Fruit fly (Drosophila melanogaster) whole organism, embryonic: ENCODE data around the gene CG45100.
A peak's percentile ranks its signal among the peaks of the same experiment; 100 is the strongest.

Experiments
- ATbp ChIP-seq: fragments of 200-800 bp; sonication (Bioruptor generic); optimal IDR thresholded peaks from 2 replicates; lab custom pipeline; 2017; ENCODE audit warnings: missing biosample characterization, mild to moderate bottlenecking, missing genetic modification characterization, missing genetic modification reagents
- Abd-B ChIP-seq: fragments of 200-800 bp; sonication (Bioruptor generic); optimal IDR thresholded peaks from 2 replicates; lab custom pipeline; 2018; ENCODE audit warnings: missing biosample characterization, mild to moderate bottlenecking, missing genetic modification characterization, moderate library complexity
- Atf6 ChIP-seq: fragments of 200-800 bp; sonication (Bioruptor generic); IDR thresholded peaks from 2 replicates; pipeline ENCODE4 v1.3.6; 2022; ENCODE audit warnings: missing biosample characterization, missing genetic modification characterization
- BtbVII ChIP-seq: fragments of 200-800 bp; sonication (Bioruptor generic); optimal IDR thresholded peaks from 3 replicates; lab custom pipeline; 2017; ENCODE audit warnings: missing biosample characterization, mild to moderate bottlenecking, missing genetic modification characterization
- CG11560 ChIP-seq: fragments of 200-800 bp; sonication (Bioruptor generic); IDR thresholded peaks from 3 replicates; pipeline ENCODE4 v1.3.6; 2022; ENCODE audit warnings: missing biosample characterization, missing genetic modification characterization
- CG12104 ChIP-seq: fragments of 200-800 bp; sonication (Bioruptor generic); optimal IDR thresholded peaks from 3 replicates; lab custom pipeline; 2016; ENCODE audit warnings: missing biosample characterization, missing genetic modification characterization
- CG15479 ChIP-seq: fragments of 200-800 bp; sonication (Bioruptor generic); optimal IDR thresholded peaks from 3 replicates; lab custom pipeline; 2019; ENCODE audit warnings: missing biosample characterization, mild to moderate bottlenecking, missing genetic modification characterization, moderate library complexity
- CG1603 ChIP-seq: fragments of 200-800 bp; sonication (Bioruptor generic); optimal IDR thresholded peaks from 2 replicates; lab custom pipeline; 2019; ENCODE audit warnings: missing biosample characterization, mild to moderate bottlenecking, missing genetic modification characterization, moderate library complexity
- CG1647 ChIP-seq: fragments of 200-800 bp; sonication (Bioruptor generic); optimal IDR thresholded peaks from 3 replicates; lab custom pipeline; 2016; ENCODE audit warnings: missing biosample characterization, missing genetic modification characterization
- CG16815 ChIP-seq: fragments of 200-800 bp; sonication (Bioruptor generic); optimal IDR thresholded peaks from 3 replicates; lab custom pipeline; 2017; ENCODE audit warnings: missing biosample characterization, mild to moderate bottlenecking, missing genetic modification characterization
- CG18011 ChIP-seq: fragments of 200-800 bp; sonication (Bioruptor generic); optimal IDR thresholded peaks from 2 replicates; lab custom pipeline; 2017; ENCODE audit warnings: missing biosample characterization, missing genetic modification characterization, mild to moderate bottlenecking, moderate library complexity, missing genotype
- CG18599 ChIP-seq: fragments of 200-800 bp; sonication (Bioruptor generic); optimal IDR thresholded peaks from 3 replicates; lab custom pipeline; 2017; ENCODE audit warnings: missing biosample characterization, missing genetic modification characterization, mild to moderate bottlenecking, moderate library complexity, missing genetic modification reagents
- CG18764 ChIP-seq: fragments of 200-800 bp; sonication (Bioruptor generic); optimal IDR thresholded peaks from 3 replicates; lab custom pipeline; 2016; ENCODE audit warnings: missing biosample characterization, missing genetic modification characterization
- CG2120 ChIP-seq: fragments of 200-800 bp; sonication (Bioruptor generic); optimal IDR thresholded peaks from 3 replicates; lab custom pipeline; 2016; ENCODE audit warnings: missing biosample characterization, missing genetic modification characterization
- CG31224 ChIP-seq: fragments of 200-800 bp; sonication (Bioruptor generic); IDR thresholded peaks from 2 replicates; pipeline ENCODE4 v1.3.6; 2022; ENCODE audit warnings: missing biosample characterization, missing genetic modification characterization
- CG4328 ChIP-seq: fragments of 200-800 bp; sonication (Bioruptor generic); optimal IDR thresholded peaks from 3 replicates; lab custom pipeline; 2017; ENCODE audit warnings: missing biosample characterization, missing genetic modification reagents, missing genetic modification characterization
- CG4707 ChIP-seq: fragments of 200-800 bp; sonication (Bioruptor generic); optimal IDR thresholded peaks from 2 replicates; lab custom pipeline; 2018; ENCODE audit warnings: missing biosample characterization, mild to moderate bottlenecking, missing genetic modification characterization, moderate library complexity
- CG7839 ChIP-seq: fragments of 200-800 bp; sonication (Bioruptor generic); optimal IDR thresholded peaks from 3 replicates; lab custom pipeline; 2018; ENCODE audit warnings: missing biosample characterization, mild to moderate bottlenecking, missing genetic modification characterization, moderate library complexity
- CG8478 ChIP-seq: fragments of >200 bp; optimal IDR thresholded peaks from 2 replicates; lab custom pipeline; 2018
- CG9932 ChIP-seq: fragments of 200-800 bp; sonication (Bioruptor generic); IDR thresholded peaks from 2 replicates; pipeline ENCODE4 v1.3.6; 2022; ENCODE audit warnings: missing biosample characterization, missing genetic modification characterization
- Camta ChIP-seq: fragments of 200-800 bp; sonication (Bioruptor generic); optimal IDR thresholded peaks from 2 replicates; lab custom pipeline; 2016; ENCODE audit warnings: missing biosample characterization, missing genetic modification characterization
- CkIIα-i1 ChIP-seq: fragments of 200-800 bp; sonication (Bioruptor generic); IDR thresholded peaks from 2 replicates; pipeline ENCODE4 v1.3.6; 2022; ENCODE audit warnings: missing biosample characterization, missing genetic modification characterization
- D19B ChIP-seq: fragments of 200-800 bp; sonication (Bioruptor generic); optimal IDR thresholded peaks from 2 replicates; lab custom pipeline; 2017; ENCODE audit warnings: missing biosample characterization, mild to moderate bottlenecking, missing genetic modification characterization
- Dek ChIP-seq: fragments of 200-800 bp; sonication (Bioruptor generic); optimal IDR thresholded peaks from 3 replicates; lab custom pipeline; 2019; ENCODE audit warnings: missing biosample characterization, mild to moderate bottlenecking, missing genetic modification characterization, moderate library complexity
- Dfd ChIP-seq, 2 experiments: fragments of >200 bp; optimal IDR thresholded peaks; 2 replicates each; lab custom pipeline; 2017; ENCODE audit warnings: missing biosample characterization in 2 of 2, missing genetic modification characterization in 2 of 2
- Dip2 ChIP-seq: fragments of 200-800 bp; sonication (Bioruptor generic); IDR thresholded peaks from 2 replicates; pipeline ENCODE4 v1.3.6; 2022; ENCODE audit warnings: missing biosample characterization, missing genetic modification characterization
- H15 ChIP-seq: fragments of 200-800 bp; sonication (Bioruptor generic); IDR thresholded peaks from 3 replicates; pipeline ENCODE4 v1.3.6; 2022; ENCODE audit warnings: missing biosample characterization, missing genetic modification characterization
- HHEX ChIP-seq: fragments of 200-800 bp; sonication (Bioruptor generic); optimal IDR thresholded peaks from 3 replicates; lab custom pipeline; 2017; ENCODE audit warnings: missing biosample characterization, mild to moderate bottlenecking, missing genetic modification characterization, missing genetic modification reagents
- Hr78 ChIP-seq, 2 experiments: fragments of 200-800 bp in 1 of 2; fragments of >200 bp in 1 of 2; sonication (Bioruptor generic) in 1 of 2; optimal IDR thresholded peaks; 2 replicates each; lab custom pipeline; 2017 to 2019; ENCODE audit warnings: missing biosample characterization in 2 of 2, missing genetic modification characterization in 2 of 2, mild to moderate bottlenecking in 1 of 2, moderate library complexity in 1 of 2
- MBD-R2 ChIP-seq: fragments of 200-800 bp; sonication (Bioruptor generic); IDR thresholded peaks from 2 replicates; pipeline ENCODE4 v1.3.6; 2022; ENCODE audit warnings: missing biosample characterization, missing genetic modification characterization
- MESR4 ChIP-seq: fragments of 200-800 bp; sonication (Bioruptor generic); optimal IDR thresholded peaks from 2 replicates; lab custom pipeline; 2018; ENCODE audit warnings: missing biosample characterization, mild to moderate bottlenecking, missing genetic modification characterization, moderate library complexity
- Mes4 ChIP-seq: fragments of 200-800 bp; sonication (Bioruptor generic); optimal IDR thresholded peaks from 2 replicates; lab custom pipeline; 2016; ENCODE audit warnings: missing biosample characterization, missing genetic modification characterization
- NC2α ChIP-seq: fragments of 200-800 bp; sonication (Bioruptor generic); optimal IDR thresholded peaks from 2 replicates; lab custom pipeline; 2016; ENCODE audit warnings: missing biosample characterization, missing genetic modification characterization
- NC2β ChIP-seq: fragments of 200-800 bp; sonication (Bioruptor generic); optimal IDR thresholded peaks from 2 replicates; lab custom pipeline; 2016; ENCODE audit warnings: missing biosample characterization, missing genetic modification characterization
- Usf ChIP-seq: fragments of 200-800 bp; sonication (Bioruptor generic); optimal IDR thresholded peaks from 2 replicates; lab custom pipeline; 2017; ENCODE audit warnings: missing genotype, missing biosample characterization, missing genetic modification characterization
- amos ChIP-seq: fragments of 200-800 bp; sonication (Bioruptor generic); IDR thresholded peaks from 2 replicates; pipeline ENCODE4 v1.3.6; 2022; ENCODE audit warnings: missing biosample characterization, missing genetic modification characterization; ENCODE audit not compliant: partially characterized antibody
- dati ChIP-seq: fragments of 200-800 bp; sonication (Bioruptor generic); IDR thresholded peaks from 2 replicates; pipeline ENCODE4 v1.3.6; 2022; ENCODE audit warnings: missing biosample characterization, missing genetic modification characterization
- gcm ChIP-seq: fragments of 200-800 bp; sonication (Bioruptor generic); optimal IDR thresholded peaks from 2 replicates; lab custom pipeline; 2019; ENCODE audit warnings: missing biosample characterization, mild to moderate bottlenecking, missing genetic modification characterization, moderate library complexity
- gem ChIP-seq: fragments of 200-800 bp; sonication (Bioruptor generic); optimal IDR thresholded peaks from 2 replicates; lab custom pipeline; 2019; ENCODE audit warnings: missing biosample characterization, mild to moderate bottlenecking, missing genetic modification characterization, moderate library complexity
- gro ChIP-seq: fragments of 200-800 bp; sonication (Bioruptor generic); optimal IDR thresholded peaks from 2 replicates; lab custom pipeline; 2016; ENCODE audit warnings: missing biosample characterization, missing genetic modification characterization
- h ChIP-seq: fragments of >200 bp; optimal IDR thresholded peaks from 2 replicates; lab custom pipeline; 2017
- hb ChIP-seq: fragments of 200-800 bp; sonication (Bioruptor generic); IDR thresholded peaks from 3 replicates; pipeline ENCODE4 v1.3.6; 2022; ENCODE audit warnings: missing biosample characterization, missing genetic modification characterization; ENCODE audit not compliant: partially characterized antibody
- her ChIP-seq: fragments of 200-800 bp; sonication (Bioruptor generic); optimal IDR thresholded peaks from 2 replicates; lab custom pipeline; 2016; ENCODE audit warnings: missing biosample characterization, missing genetic modification characterization
- hth ChIP-seq: fragments of >200 bp; optimal IDR thresholded peaks from 2 replicates; lab custom pipeline; 2017; ENCODE audit warnings: inconsistent platforms
- kah ChIP-seq: fragments of 200-800 bp; sonication (Bioruptor generic); optimal IDR thresholded peaks from 2 replicates; lab custom pipeline; 2018; ENCODE audit warnings: missing biosample characterization, mild to moderate bottlenecking, missing genetic modification characterization
- lab ChIP-seq: fragments of 200-800 bp; sonication (Bioruptor generic); optimal IDR thresholded peaks from 3 replicates; lab custom pipeline; 2017; ENCODE audit warnings: missing biosample characterization, missing genetic modification characterization, mild to moderate bottlenecking, moderate library complexity, missing genetic modification reagents
- mirr ChIP-seq: fragments of 200-800 bp; sonication (Bioruptor generic); optimal IDR thresholded peaks from 3 replicates; lab custom pipeline; 2018; ENCODE audit warnings: missing biosample characterization, mild to moderate bottlenecking, missing genetic modification characterization
- phol ChIP-seq: fragments of 200-800 bp; sonication (Bioruptor generic); optimal IDR thresholded peaks from 3 replicates; lab custom pipeline; 2018; ENCODE audit warnings: missing biosample characterization, mild to moderate bottlenecking, missing genetic modification characterization, moderate library complexity
- shn ChIP-seq: fragments of 200-800 bp; sonication (Bioruptor generic); optimal IDR thresholded peaks from 3 replicates; lab custom pipeline; 2016; ENCODE audit warnings: missing biosample characterization, missing genetic modification characterization
- slp2 ChIP-seq: fragments of 200-800 bp; sonication (Bioruptor generic); optimal IDR thresholded peaks from 2 replicates; lab custom pipeline; 2016; ENCODE audit warnings: missing biosample characterization, missing genetic modification characterization
- toy ChIP-seq: fragments of 200-800 bp; sonication (Bioruptor generic); IDR thresholded peaks from 2 replicates; pipeline ENCODE4 v1.3.6; 2022; ENCODE audit warnings: missing biosample characterization, missing genetic modification characterization

CG45100 gene

dm6 chr3R:5470586-5471283, 3.7 kb downstream of the CG45100 start, which contains the start of the genes mRpL44 and Snr1 (continued):
- TF ChIP-seq BtbVII (GFP tag; lab: Kevin White, UChicago), result peak; percentile 26
- TF ChIP-seq Abd-B, result peak; percentile 40
- TF ChIP-seq Mes4, result no peak
- TF ChIP-seq CG11560 (tag; lab: Robert Waterston, UW), result no peak
- TF ChIP-seq CG2120 (GFP tag; lab: Kevin White, UChicago), result peak; percentile 29
- no peak for TF ChIP-seq CG1647 (GFP tag; lab: Kevin White, UChicago)
- no peak for TF ChIP-seq Atf6 (GFP tag; lab: Robert Waterston, UW)
- no peak for TF ChIP-seq CG4707 (GFP tag; lab: Kevin White, UChicago)
- TF ChIP-seq hth, result no peak
- no peak for TF ChIP-seq CG31224 (GFP tag; lab: Robert Waterston, UW)
- TF ChIP-seq MBD-R2 (GFP tag; lab: Robert Waterston, UW), result peak; percentile 86
- TF ChIP-seq gcm, result no peak
- no peak for TF ChIP-seq Camta (GFP tag; lab: Kevin White, UChicago)
- TF ChIP-seq gem, result no peak
- peak; percentile 84 for TF ChIP-seq MESR4 (GFP tag; lab: Kevin White, UChicago)
- TF ChIP-seq amos (GFP tag; lab: Robert Waterston, UW), result no peak
- TF ChIP-seq slp2 (GFP tag; lab: Kevin White, UChicago), result no peak
- peak; percentile 42 for TF ChIP-seq CG12104 (GFP tag; lab: Kevin White, UChicago)
- no peak for TF ChIP-seq NC2β (GFP tag; lab: Kevin White, UChicago)
- TF ChIP-seq her (GFP tag; lab: Kevin White, UChicago), result no peak
- TF ChIP-seq CG1603 (tag; lab: Kevin White, UChicago), result no peak
- TF ChIP-seq h, result no peak
- TF ChIP-seq lab (GFP tag; lab: Kevin White, UChicago), result no peak
- no peak for TF ChIP-seq dati (GFP tag; lab: Robert Waterston, UW)
- peak; percentile 69 for TF ChIP-seq CG7839 (tag; lab: Kevin White, UChicago)
- no peak for TF ChIP-seq CG16815 (GFP tag; lab: Kevin White, UChicago)
- no peak for TF ChIP-seq NC2α (GFP tag; lab: Kevin White, UChicago)
- TF ChIP-seq Hr78 (GFP tag; optimal IDR thresholded peaks at IDR 0.05; lab: Kevin White, UChicago), result no peak
- TF ChIP-seq CG8478 (lab: Kevin White, UChicago), result no peak
- peak; percentile 15 for TF ChIP-seq HHEX (GFP tag; lab: Kevin White, UChicago)
- no peak for TF ChIP-seq CG4328 (GFP tag; lab: Kevin White, UChicago)
- no peak for TF ChIP-seq Usf (GFP tag; lab: Kevin White, UChicago)
- no peak for TF ChIP-seq CkIIα-i1 (GFP tag; lab: Robert Waterston, UW)
- TF ChIP-seq H15 (GFP tag; lab: Robert Waterston, UW), result no peak
- TF ChIP-seq Dek (tag; lab: Kevin White, UChicago), result peak; percentile 58
- no peak for TF ChIP-seq D19B
- no peak for TF ChIP-seq ATbp (GFP tag; lab: Kevin White, UChicago)
- TF ChIP-seq hb, result no peak
- peak; percentile 63 for TF ChIP-seq CG9932 (GFP tag; lab: Robert Waterston, UW)
- TF ChIP-seq mirr (GFP tag; lab: Kevin White, UChicago), result no peak
- TF ChIP-seq shn (GFP tag; lab: Kevin White, UChicago), result no peak
- no peak for TF ChIP-seq toy
- no peak for TF ChIP-seq Dfd (GFP tag; optimal IDR thresholded peaks at IDR 0.05; lab: Kevin White, UChicago)
- TF ChIP-seq CG18764 (GFP tag; lab: Kevin White, UChicago), result no peak
- no peak for TF ChIP-seq CG15479 (GFP tag; lab: Kevin White, UChicago)
- no peak for TF ChIP-seq gro (GFP tag; lab: Kevin White, UChicago)
- TF ChIP-seq phol (tag; lab: Kevin White, UChicago), result peak; percentile 89
- TF ChIP-seq Dip2, result no peak
- no peak for TF ChIP-seq kah (GFP tag; lab: Kevin White, UChicago)
- TF ChIP-seq CG18599, result peak; percentile 71
- no peak for TF ChIP-seq CG18011 (GFP tag; lab: Kevin White, UChicago)
